Worm (Caenorhabditis elegans) whole organism, L1 larva: ENCODE results near the gene E01G4.6.

Experiments
- F16B12.6 ChIP-seq: fragments of 150-350 bp; optimal IDR thresholded peaks from 2 replicates; lab custom pipeline; 2014; ENCODE audit warnings: missing biosample characterization, missing genetic modification characterization
- skn-1 ChIP-seq: fragments of 150-350 bp; optimal IDR thresholded peaks from 2 replicates; lab custom pipeline; 2014; ENCODE audit warnings: missing biosample characterization, missing genetic modification characterization

- TF ChIP-seq skn-1 (tag; lab: Kevin White, UChicago) (no peak), F16B12.6 (tag; lab: Kevin White, UChicago) (no peak)
These were observed 5.4 kb downstream of the E01G4.6 start for ce11 chrII:13487563-13487962.
